Fruit fly (Drosophila melanogaster): ENCODE data around the gene CG9016.

CG9016 gene

dm6 chr2L:5948775-5949526, 25.5 kb upstream of the CG9016 start, which contains the start of gene CG9044 (continued):
- TF ChIP-seq Myb (GFP tag; optimal IDR thresholded peaks at IDR 0.05) (peak; percentile 59), jigr1 (GFP tag; IDR thresholded peaks at IDR 0.05) (0 out of 3 replicates have a peak, but pooled peaks have one; percentile 23), CG2678 (tag; optimal IDR thresholded peaks at IDR 0.05) (no peak), CG9817 (tag; optimal IDR thresholded peaks at IDR 0.05) (peak; percentile 57), MBD-R2 (GFP tag; IDR thresholded peaks at IDR 0.05) (peak; percentile 75), emc (GFP tag; optimal IDR thresholded peaks at IDR 0.05) (peak; percentile 19), h (optimal IDR thresholded peaks at IDR 0.05) (no peak), crc (GFP tag; optimal IDR thresholded peaks at IDR 0.05) (no peak), CG13894 (tag; optimal IDR thresholded peaks at IDR 0.05) (no peak), Dip3 (GFP tag; optimal IDR thresholded peaks at IDR 0.05) (peak; percentile 66), dati (GFP tag; IDR thresholded peaks at IDR 0.05) (no peak), croc (GFP tag; conservative IDR thresholded peaks at IDR 0.05) (peak; percentile 28; the same call in 1 of the 3 replicates), CG31224 (GFP tag; IDR thresholded peaks at IDR 0.05) (0 out of 2 replicates have a peak, but pooled peaks have one; percentile 21), tin (GFP tag; optimal IDR thresholded peaks at IDR 0.05) (peak; percentile 36), Nf-YA (GFP tag; IDR thresholded peaks at IDR 0.05) (no peak), CG9797 (GFP tag; optimal IDR thresholded peaks at IDR 0.05) (no peak), tup (GFP tag; optimal IDR thresholded peaks at IDR 0.05) (no peak), CG2120 (GFP tag; optimal IDR thresholded peaks at IDR 0.05) (peak; percentile 83), caup (GFP tag; optimal IDR thresholded peaks at IDR 0.05; ENCODE audit: severe bottlenecking) (no peak), klu (GFP tag; IDR thresholded peaks at IDR 0.05) (peak; percentile 42; the same call in 1 of the 2 replicates), CG13287 (GFP tag; IDR thresholded peaks at IDR 0.05; ENCODE audit: partially characterized antibody) (peak; percentile 91), D19A (tag; optimal IDR thresholded peaks at IDR 0.05) (no peak), CrebB (tag; optimal IDR thresholded peaks at IDR 0.05) (no peak), Mad (GFP tag; optimal IDR thresholded peaks at IDR 0.05) (peak; percentile 67), Ada2b (GFP tag; IDR thresholded peaks at IDR 0.05) (peak; percentile 45; the same call in 1 of the 2 replicates), HLH54F (GFP tag; optimal IDR thresholded peaks at IDR 0.05) (peak; percentile 79), CG33557 (GFP tag; optimal IDR thresholded peaks at IDR 0.05) (peak; percentile 7), B-H1 (GFP tag; IDR thresholded peaks at IDR 0.05) (no peak; the same call in 2 of the 3 replicates), ttk (GFP tag; IDR thresholded peaks at IDR 0.05) (no peak), CG4282 (GFP tag; optimal IDR thresholded peaks at IDR 0.05) (no peak), C15 (GFP tag; IDR thresholded peaks at IDR 0.05) (no peak), CG8388 (GFP tag; optimal IDR thresholded peaks at IDR 0.05) (no peak), CG34224 (GFP tag; IDR thresholded peaks at IDR 0.05; ENCODE audit: partially characterized antibody) (peak; percentile 83), Camta (GFP tag; optimal IDR thresholded peaks at IDR 0.05) (peak; percentile 42), Trl (optimal IDR thresholded peaks at IDR 0.05) (no peak), Trl (GFP tag; optimal IDR thresholded peaks at IDR 0.05) (peak; percentile 67), Mrtf (GFP tag; IDR thresholded peaks at IDR 0.05) (no peak), CG8089 (GFP tag; optimal IDR thresholded peaks at IDR 0.05) (peak; percentile 33), trem (tag; optimal IDR thresholded peaks at IDR 0.05) (peak; percentile 17), pnt (GFP tag; optimal IDR thresholded peaks at IDR 0.05) (peak; percentile 66), CG14965 (GFP tag; optimal IDR thresholded peaks at IDR 0.05; ENCODE audit: borderline replicate concordance) (no peak), BtbVII (GFP tag; optimal IDR thresholded peaks at IDR 0.05) (peak; percentile 0), jing (GFP tag; optimal IDR thresholded peaks at IDR 0.05) (no peak), dmrt11E (tag; optimal IDR thresholded peaks at IDR 0.05) (peak; percentile 12), cwo (GFP tag; optimal IDR thresholded peaks at IDR 0.05) (no peak), sr (GFP tag; IDR thresholded peaks at IDR 0.05) (no peak), CG2889 (GFP tag; IDR thresholded peaks at IDR 0.05) (0 out of 3 replicates have a peak, but pooled peaks have one; percentile 9), fd96Cb (tag; optimal IDR thresholded peaks at IDR 0.05) (peak; percentile 37), CG30403 (GFP tag; optimal IDR thresholded peaks at IDR 0.05) (peak; percentile 74), rib (GFP tag; IDR thresholded peaks at IDR 0.05) (no peak)

Measured in whole organism, embryonic.